Worm (Caenorhabditis elegans): ENCODE results near the gene clec-204.

DNA sequence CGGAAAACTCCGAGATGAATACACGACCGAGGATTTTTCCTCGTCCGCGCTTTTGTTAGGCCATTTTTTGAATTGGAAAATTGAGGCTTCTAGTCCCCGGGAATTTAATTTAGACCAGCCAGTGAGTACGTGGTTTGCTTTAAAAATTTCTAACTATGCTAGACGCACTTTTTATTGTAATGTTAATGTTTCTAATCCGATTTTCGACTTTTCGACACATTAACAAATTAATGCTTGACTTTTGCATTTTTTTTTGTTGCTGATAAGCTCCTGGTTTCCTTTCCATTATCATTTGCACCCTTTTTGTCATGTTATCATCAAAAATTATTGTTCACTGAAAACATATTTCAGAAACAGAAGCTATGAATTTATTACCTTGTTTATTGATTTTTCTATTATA lies at the start of gene clec-204:
- TF ChIP-seq fkh-10 (GFP tag; optimal IDR thresholded peaks at IDR 0.05) (no peak), fax-1 (tag; optimal IDR thresholded peaks at IDR 0.05) (no peak), syd-9 (tag; optimal IDR thresholded peaks at IDR 0.05) (no peak)

Data from whole organism, late embryonic.